Worm (Caenorhabditis elegans) whole organism, late embryonic: ENCODE data around the gene F38H4.5.
"Not testable (repeated sequence)": the region's sequence is repeated elsewhere in the genome, so short reads cannot be mapped to it uniquely, and the experiment has no call there.

Experiments
- F13H6.1 ChIP-seq: sonication (generic microtip); optimal IDR thresholded peaks from 2 replicates; lab custom pipeline; 2016; ENCODE audit warnings: missing genetic modification characterization, missing compliant biosample characterization
- ceh-14 ChIP-seq: sonication (generic microtip); optimal IDR thresholded peaks from 2 replicates; lab custom pipeline; 2016; ENCODE audit warnings: missing genotype, missing genetic modification characterization, missing compliant biosample characterization
- ceh-19 ChIP-seq: fragments of 200-800 bp; sonication (Bioruptor generic); optimal IDR thresholded peaks from 2 replicates; lab custom pipeline; 2018; ENCODE audit warnings: mild to moderate bottlenecking, missing genetic modification characterization, missing compliant biosample characterization
- ceh-2 ChIP-seq: sonication (generic microtip); optimal IDR thresholded peaks from 2 replicates; lab custom pipeline; 2016; ENCODE audit warnings: missing genotype, missing genetic modification characterization, missing compliant biosample characterization
- ceh-24 ChIP-seq: sonication (generic microtip); optimal IDR thresholded peaks from 2 replicates; lab custom pipeline; 2016; ENCODE audit warnings: mild to moderate bottlenecking, missing genetic modification characterization, missing compliant biosample characterization
- ceh-31 ChIP-seq: sonication (generic microtip); optimal IDR thresholded peaks from 2 replicates; lab custom pipeline; 2016; ENCODE audit warnings: missing genetic modification characterization, missing compliant biosample characterization
- ceh-34 ChIP-seq: sonication (generic microtip); optimal IDR thresholded peaks from 2 replicates; lab custom pipeline; 2016; ENCODE audit warnings: mild to moderate bottlenecking, missing genetic modification characterization, missing compliant biosample characterization
- ceh-48 ChIP-seq: sonication (generic microtip); optimal IDR thresholded peaks from 2 replicates; lab custom pipeline; 2016; ENCODE audit warnings: missing genetic modification characterization, inconsistent platforms, missing compliant biosample characterization
- che-1 ChIP-seq: sonication (generic microtip); optimal IDR thresholded peaks from 2 replicates; lab custom pipeline; 2016; ENCODE audit warnings: mild to moderate bottlenecking, missing genetic modification characterization, missing compliant biosample characterization
- dmd-4 ChIP-seq: sonication (generic microtip); optimal IDR thresholded peaks from 2 replicates; lab custom pipeline; 2016; ENCODE audit warnings: borderline replicate concordance, missing genetic modification characterization, missing compliant biosample characterization
- dve-1 ChIP-seq: sonication (generic microtip); optimal IDR thresholded peaks from 2 replicates; lab custom pipeline; 2017; ENCODE audit warnings: antibody characterized with exemption, mild to moderate bottlenecking, missing genetic modification characterization, missing compliant biosample characterization
- elt-2 ChIP-seq: sonication (generic microtip); optimal IDR thresholded peaks from 2 replicates; lab custom pipeline; 2016; ENCODE audit warnings: missing genetic modification reagents, missing genetic modification characterization, missing compliant biosample characterization
- eyg-1 ChIP-seq: sonication (generic microtip); optimal IDR thresholded peaks from 2 replicates; lab custom pipeline; 2016; ENCODE audit warnings: missing genotype, missing genetic modification characterization, missing compliant biosample characterization
- fax-1 ChIP-seq: sonication (generic microtip); optimal IDR thresholded peaks from 2 replicates; lab custom pipeline; 2016; ENCODE audit warnings: missing genotype, missing genetic modification characterization, missing compliant biosample characterization
- fkh-6 ChIP-seq: sonication (generic microtip); optimal IDR thresholded peaks from 2 replicates; lab custom pipeline; 2016; ENCODE audit warnings: missing genetic modification characterization, missing compliant biosample characterization
- hlh-13 ChIP-seq: fragments of 200-800 bp; sonication (Bioruptor generic); optimal IDR thresholded peaks from 2 replicates; lab custom pipeline; 2018; ENCODE audit warnings: mild to moderate bottlenecking, missing genetic modification characterization, missing compliant biosample characterization
- hlh-30 ChIP-seq: sonication (generic microtip); optimal IDR thresholded peaks from 2 replicates; lab custom pipeline; 2017; ENCODE audit warnings: antibody characterized with exemption, missing genetic modification characterization, missing compliant biosample characterization; ENCODE audit not compliant: insufficient read depth
- hlh-8 ChIP-seq: sonication (generic microtip); optimal IDR thresholded peaks from 2 replicates; lab custom pipeline; 2016; ENCODE audit warnings: missing genotype, missing genetic modification characterization, missing compliant biosample characterization
- madf-2 ChIP-seq: sonication (generic microtip); optimal IDR thresholded peaks from 2 replicates; lab custom pipeline; 2017; ENCODE audit warnings: missing genetic modification characterization, missing compliant biosample characterization
- mec-3 ChIP-seq: sonication (generic microtip); optimal IDR thresholded peaks from 2 replicates; lab custom pipeline; 2016; ENCODE audit warnings: borderline replicate concordance, missing genetic modification characterization, missing compliant biosample characterization
- nfya-1 ChIP-seq: sonication (generic microtip); optimal IDR thresholded peaks from 2 replicates; lab custom pipeline; 2017; ENCODE audit warnings: missing genetic modification characterization, mild to moderate bottlenecking, missing compliant biosample characterization, antibody characterized with exemption, moderate library complexity
- nhr-11 ChIP-seq: fragments of 150-350 bp; optimal IDR thresholded peaks from 2 replicates; lab custom pipeline; 2014; ENCODE audit warnings: missing biosample characterization, missing genetic modification characterization
- nhr-232 ChIP-seq: sonication (generic microtip); optimal IDR thresholded peaks from 2 replicates; lab custom pipeline; 2016; ENCODE audit warnings: missing genetic modification characterization, missing compliant biosample characterization
- npax-4 ChIP-seq: sonication (generic microtip); optimal IDR thresholded peaks from 2 replicates; lab custom pipeline; 2016; ENCODE audit warnings: missing genetic modification characterization, missing compliant biosample characterization
- odd-2 ChIP-seq: sonication (generic microtip); optimal IDR thresholded peaks from 2 replicates; lab custom pipeline; 2017; ENCODE audit warnings: antibody characterized with exemption, mild to moderate bottlenecking, missing genetic modification characterization, missing compliant biosample characterization
- pag-3 ChIP-seq: sonication (generic microtip); optimal IDR thresholded peaks from 2 replicates; lab custom pipeline; 2016; ENCODE audit warnings: missing compliant biosample characterization, missing genetic modification characterization, borderline replicate concordance
- pat-9 ChIP-seq: fragments of 200-800 bp; sonication (Bioruptor generic); optimal IDR thresholded peaks from 2 replicates; lab custom pipeline; 2018; ENCODE audit warnings: mild to moderate bottlenecking, missing genetic modification characterization, moderate library complexity, missing compliant biosample characterization
- pqm-1 ChIP-seq: sonication (generic microtip); optimal IDR thresholded peaks from 2 replicates; lab custom pipeline; 2016; ENCODE audit warnings: missing genetic modification characterization, missing compliant biosample characterization
- pros-1 ChIP-seq: fragments of 150-350 bp; optimal IDR thresholded peaks from 2 replicates; lab custom pipeline; 2014; ENCODE audit warnings: missing biosample characterization, missing genetic modification reagents, missing genetic modification characterization
- ref-2 ChIP-seq: sonication (generic microtip); optimal IDR thresholded peaks from 2 replicates; lab custom pipeline; 2016; ENCODE audit warnings: missing genetic modification characterization, missing compliant biosample characterization
- sdc-2 ChIP-seq: sonication (generic microtip); optimal IDR thresholded peaks from 2 replicates; lab custom pipeline; 2016; ENCODE audit warnings: missing genotype, missing genetic modification characterization, missing compliant biosample characterization
- syd-9 ChIP-seq: sonication (generic microtip); optimal IDR thresholded peaks from 2 replicates; lab custom pipeline; 2016; ENCODE audit warnings: mild to moderate bottlenecking, missing genetic modification characterization, moderate library complexity, missing compliant biosample characterization
- tbx-2 ChIP-seq: sonication (generic microtip); optimal IDR thresholded peaks from 2 replicates; lab custom pipeline; 2016; ENCODE audit warnings: missing genetic modification characterization, missing compliant biosample characterization
- ttx-3 ChIP-seq: sonication (generic microtip); optimal IDR thresholded peaks from 2 replicates; lab custom pipeline; 2016; ENCODE audit warnings: missing genetic modification reagents, missing genetic modification characterization, missing compliant biosample characterization
- unc-3 ChIP-seq, 2 experiments: fragments of 200-800 bp in 1 of 2; sonication (Bioruptor generic) in 1 of 2; sonication (generic microtip) in 1 of 2; conservative IDR thresholded peaks in 1 of 2; optimal IDR thresholded peaks in 1 of 2; 2 replicates each; pipeline versions ENCODE4 v1.3.6 to Lab custom; 2016 to 2022; ENCODE audit warnings: missing compliant biosample characterization in 2 of 2, missing genetic modification characterization in 2 of 2, missing genetic modification reagents in 1 of 2
- unc-42 ChIP-seq: sonication (generic microtip); optimal IDR thresholded peaks from 2 replicates; lab custom pipeline; 2016; ENCODE audit warnings: missing genotype, missing genetic modification characterization, missing compliant biosample characterization
- zip-5 ChIP-seq: sonication (generic microtip); optimal IDR thresholded peaks from 2 replicates; lab custom pipeline; 2016; ENCODE audit warnings: missing genetic modification characterization, missing compliant biosample characterization
- ztf-16 ChIP-seq: sonication (generic microtip); optimal IDR thresholded peaks from 2 replicates; lab custom pipeline; 2017; ENCODE audit warnings: missing genetic modification characterization, missing compliant biosample characterization

F38H4.5 gene

ce11 chrIV:11821591-11822361 lies 30.2 kb upstream of the F38H4.5 start, which contains the start of the genes par-5 and M117.3:
Gene par-5, minus strand, starts transcription at chrIV:11821924.
Gene M117.3, plus strand, starts transcription at chrIV:11822206.
- no peak for TF ChIP-seq nhr-232 (tag; lab: Kevin White, UChicago)
- no peak for TF ChIP-seq npax-4 (tag; lab: Kevin White, UChicago)
- TF ChIP-seq ceh-24 (tag; lab: Kevin White, UChicago), result no peak
- TF ChIP-seq ceh-48, result peak; percentile 98
- no peak for TF ChIP-seq eyg-1
- peak; percentile 61 for TF ChIP-seq nfya-1 (tag; lab: Kevin White, UChicago)
- no peak for TF ChIP-seq ztf-16 (tag; lab: Kevin White, UChicago)
- TF ChIP-seq hlh-30 (tag; lab: Kevin White, UChicago), result peak; percentile 92
- TF ChIP-seq pqm-1, result peak; percentile 20
- no peak for TF ChIP-seq unc-3 (GFP tag; conservative IDR thresholded peaks at IDR 0.05; lab: Robert Waterston, UW)
- TF ChIP-seq unc-3 (tag; optimal IDR thresholded peaks at IDR 0.05; lab: Kevin White, UChicago), result no peak
- peak; percentile 2 for TF ChIP-seq syd-9 (tag; lab: Kevin White, UChicago)
- TF ChIP-seq elt-2, result peak; percentile 1
- TF ChIP-seq ceh-2 (tag; lab: Kevin White, UChicago), result no peak
- TF ChIP-seq dmd-4 (tag; lab: Kevin White, UChicago), result no peak
- TF ChIP-seq unc-42 (tag; lab: Kevin White, UChicago), result peak; percentile 80
- no peak for TF ChIP-seq pat-9 (tag; lab: Kevin White, UChicago)
- peak; percentile 24 for TF ChIP-seq dve-1 (tag; lab: Kevin White, UChicago)
- TF ChIP-seq mec-3 (tag; lab: Kevin White, UChicago), result no peak
- no peak for TF ChIP-seq odd-2 (tag; lab: Kevin White, UChicago)
- TF ChIP-seq ref-2, result peak; percentile 49
- no peak for TF ChIP-seq che-1 (tag; lab: Kevin White, UChicago)
- no peak for TF ChIP-seq hlh-13 (GFP tag; lab: Kevin White, UChicago)
- no peak for TF ChIP-seq nhr-11 (tag; lab: Kevin White, UChicago)
- TF ChIP-seq ceh-34 (tag; lab: Kevin White, UChicago), result peak; percentile 15
- TF ChIP-seq tbx-2 (tag; lab: Kevin White, UChicago), result peak; percentile 36
- peak; percentile 1 for TF ChIP-seq hlh-8
- TF ChIP-seq pag-3 (tag; lab: Kevin White, UChicago), result no peak
- TF ChIP-seq sdc-2 (tag; lab: Kevin White, UChicago), result no peak
- TF ChIP-seq ceh-31, result peak; percentile 79
- TF ChIP-seq pros-1 (tag; lab: Kevin White, UChicago), result no peak
- TF ChIP-seq madf-2 (tag; lab: Kevin White, UChicago), result peak; percentile 19
- no peak for TF ChIP-seq fax-1 (tag; lab: Kevin White, UChicago)
- no peak for TF ChIP-seq zip-5 (tag; lab: Kevin White, UChicago)
- TF ChIP-seq ceh-14 (tag; lab: Kevin White, UChicago), result peak; percentile 53
- TF ChIP-seq fkh-6 (tag; lab: Kevin White, UChicago), result no peak
- TF ChIP-seq F13H6.1 (tag; lab: Kevin White, UChicago), result no peak

- TF ChIP-seq nfya-1 (tag; lab: Kevin White, UChicago), result peak; percentile 13
- no peak for TF ChIP-seq npax-4 (tag; lab: Kevin White, UChicago)
- TF ChIP-seq, all 69 proteins: peak for 1
Observed at ce11 chrIV:11822454-11822853, 29.5 kb upstream of the F38H4.5 start.

- not testable (repeated sequence) for TF ChIP-seq ttx-3 (tag; lab: Kevin White, UChicago); ceh-19 (GFP tag; lab: Kevin White, UChicago); madf-2 (tag; lab: Kevin White, UChicago)
Observed at ce11 chrIV:11828012-11828411, 24.0 kb upstream of the F38H4.5 start, which contains the start of gene M117.6. Gene M117.6, minus strand, starts transcription at chrIV:11828112.
